Worm (Caenorhabditis elegans) whole organism, early embryonic: ENCODE data around the gene ZK632.11.

Experiments used
- B0310.2 ChIP-seq: sonication (generic microtip); optimal IDR thresholded peaks from 2 replicates; lab custom pipeline; 2016; ENCODE audit warnings: mild to moderate bottlenecking, missing genetic modification characterization, missing compliant biosample characterization
- F13C5.2 ChIP-seq: sonication (generic microtip); optimal IDR thresholded peaks from 2 replicates; lab custom pipeline; 2017; ENCODE audit warnings: mild to moderate bottlenecking, missing genetic modification characterization, inconsistent platforms, missing compliant biosample characterization
- aly-1 ChIP-seq: sonication (generic microtip); optimal IDR thresholded peaks from 2 replicates; lab custom pipeline; 2016; ENCODE audit warnings: missing genetic modification characterization, missing compliant biosample characterization
- ama-1 ChIP-seq: fragments of 150-350 bp; optimal IDR thresholded peaks from 2 replicates; lab custom pipeline; 2014
- ceh-13 ChIP-seq: fragments of 200-800 bp; sonication (Bioruptor generic); optimal IDR thresholded peaks from 2 replicates; lab custom pipeline; 2018; ENCODE audit warnings: mild to moderate bottlenecking, missing genetic modification characterization, missing compliant biosample characterization
- ceh-36 ChIP-seq: sonication (generic microtip); optimal IDR thresholded peaks from 2 replicates; lab custom pipeline; 2016; ENCODE audit warnings: missing genetic modification characterization, inconsistent platforms, missing compliant biosample characterization
- ets-7 ChIP-seq: sonication (generic microtip); optimal IDR thresholded peaks from 2 replicates; lab custom pipeline; 2016; ENCODE audit warnings: missing genotype, missing genetic modification characterization, missing compliant biosample characterization
- flt-1 ChIP-seq: fragments of 200-800 bp; sonication (Bioruptor generic); IDR thresholded peaks from 2 replicates; pipeline ENCODE4 v1.3.6; 2022; ENCODE audit warnings: missing genetic modification characterization, missing compliant biosample characterization
- hmbx-1 ChIP-seq: sonication (generic microtip); optimal IDR thresholded peaks from 2 replicates; lab custom pipeline; 2016; ENCODE audit warnings: mild to moderate bottlenecking, missing genetic modification characterization, missing compliant biosample characterization
- hmg-4 ChIP-seq: fragments of 200-800 bp; sonication (Bioruptor generic); optimal IDR thresholded peaks from 2 replicates; lab custom pipeline; 2018; ENCODE audit warnings: mild to moderate bottlenecking, missing genetic modification characterization, missing compliant biosample characterization
- hnd-1 ChIP-seq: sonication (generic microtip); optimal IDR thresholded peaks from 2 replicates; lab custom pipeline; 2016; ENCODE audit warnings: missing genetic modification characterization, missing compliant biosample characterization
- pes-1 ChIP-seq: fragments of 200-800 bp; sonication (Bioruptor generic); IDR thresholded peaks from 2 replicates; pipeline ENCODE4 v1.3.6; 2022; ENCODE audit warnings: missing genetic modification reagents, missing genetic modification characterization, missing compliant biosample characterization
- scrt-1 ChIP-seq: fragments of 200-800 bp; sonication (Bioruptor generic); IDR thresholded peaks from 2 replicates; pipeline ENCODE4 v1.3.6; 2022; ENCODE audit warnings: missing genetic modification characterization, missing compliant biosample characterization
- sea-1 ChIP-seq: fragments of 200-800 bp; sonication (Bioruptor generic); conservative IDR thresholded peaks from 2 replicates; pipeline ENCODE4 v1.3.6; 2022; ENCODE audit warnings: missing genetic modification characterization, missing compliant biosample characterization
- tbx-11 ChIP-seq: fragments of 200-800 bp; sonication (Bioruptor generic); IDR thresholded peaks from 2 replicates; pipeline ENCODE4 v1.3.6; 2022; ENCODE audit warnings: missing genetic modification characterization, missing compliant biosample characterization
- tbx-37 ChIP-seq: fragments of 200-800 bp; sonication (Bioruptor generic); conservative IDR thresholded peaks from 2 replicates; pipeline ENCODE4 v1.3.6; 2022; ENCODE audit warnings: missing genetic modification reagents, missing genetic modification characterization, missing compliant biosample characterization
- tra-4 ChIP-seq: sonication (generic microtip); optimal IDR thresholded peaks from 2 replicates; lab custom pipeline; 2017; ENCODE audit warnings: missing genetic modification characterization, missing compliant biosample characterization

Gene ZK632.11

DNA sequence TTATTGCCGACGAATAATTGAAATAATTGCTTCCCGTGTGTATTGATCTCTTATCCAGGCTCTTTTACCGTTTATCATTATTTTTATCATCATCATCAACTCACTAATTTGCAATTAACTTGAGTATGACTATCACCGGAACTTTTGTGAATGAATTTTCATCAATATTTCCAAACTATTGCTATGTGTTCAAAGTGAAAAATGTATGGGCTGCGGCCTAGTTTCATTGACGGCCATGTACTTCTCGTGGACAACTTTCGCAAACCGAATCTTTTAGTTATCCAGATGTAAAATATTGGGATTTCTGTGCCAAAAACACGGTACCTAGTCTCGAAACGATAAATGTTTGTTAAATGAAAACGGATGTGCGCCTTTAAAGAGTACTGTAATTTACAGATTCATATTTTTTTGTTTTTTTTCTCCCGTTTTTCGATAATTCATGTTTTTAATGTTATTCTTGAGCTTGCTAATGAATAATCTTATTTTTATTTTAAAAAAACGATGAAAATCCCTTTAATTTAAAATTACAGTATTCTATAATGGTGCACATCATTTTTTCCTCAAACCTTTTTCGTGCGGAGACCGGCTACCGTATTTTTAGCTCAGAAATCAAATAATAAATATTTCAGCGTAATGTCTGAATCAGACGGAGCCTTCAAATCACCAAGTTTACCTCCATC, 29.1 kb upstream of the ZK632.11 start, which contains the start of gene ZK632.2:
Gene ZK632.2 (plus strand): TSS at position 630 of the 680 bp plus-strand sequence.
- TF ChIP-seq pes-1 (no peak), tra-4 (tag; lab: Kevin White, UChicago) (no peak), sea-1 (GFP tag; lab: Robert Waterston, UW) (no peak), ceh-36 (tag; lab: Kevin White, UChicago) (no peak), scrt-1 (GFP tag; lab: Robert Waterston, UW) (no peak), ceh-13 (GFP tag; lab: Kevin White, UChicago) (no peak), aly-1 (no peak), tbx-11 (GFP tag; lab: Robert Waterston, UW) (no peak), ets-7 (tag; lab: Kevin White, UChicago) (no peak)

DNA sequence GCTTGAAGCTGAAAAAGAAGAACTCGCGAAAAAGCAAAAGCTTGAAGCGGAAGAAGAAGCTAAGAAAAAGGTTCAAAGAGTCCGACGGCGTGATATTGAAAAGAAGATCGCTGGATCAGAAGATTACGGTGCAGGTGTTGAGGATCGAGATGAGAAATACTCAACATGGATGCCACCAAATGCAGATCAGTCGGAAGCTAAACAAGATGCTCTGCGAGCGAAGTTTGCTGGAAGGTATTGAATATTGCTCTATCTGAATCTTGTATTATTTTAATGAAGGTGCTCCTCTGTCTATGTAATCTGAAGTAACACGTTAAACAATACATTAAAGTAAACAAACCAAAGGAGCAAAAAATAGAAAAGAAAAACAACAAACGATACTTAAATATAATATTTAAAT, 25.7 kb upstream of the ZK632.11 start:
- TF ChIP-seq B0310.2 (tag; lab: Kevin White, UChicago) (no peak), scrt-1 (GFP tag; lab: Robert Waterston, UW) (no peak), pes-1 (no peak), ceh-36 (tag; lab: Kevin White, UChicago) (no peak), ceh-13 (GFP tag; lab: Kevin White, UChicago) (no peak), sea-1 (GFP tag; lab: Robert Waterston, UW) (no peak), flt-1 (GFP tag; lab: Robert Waterston, UW) (no peak), ama-1 (no peak), tbx-11 (GFP tag; lab: Robert Waterston, UW) (no peak), hmg-4 (GFP tag; lab: Kevin White, UChicago) (no peak)

DNA sequence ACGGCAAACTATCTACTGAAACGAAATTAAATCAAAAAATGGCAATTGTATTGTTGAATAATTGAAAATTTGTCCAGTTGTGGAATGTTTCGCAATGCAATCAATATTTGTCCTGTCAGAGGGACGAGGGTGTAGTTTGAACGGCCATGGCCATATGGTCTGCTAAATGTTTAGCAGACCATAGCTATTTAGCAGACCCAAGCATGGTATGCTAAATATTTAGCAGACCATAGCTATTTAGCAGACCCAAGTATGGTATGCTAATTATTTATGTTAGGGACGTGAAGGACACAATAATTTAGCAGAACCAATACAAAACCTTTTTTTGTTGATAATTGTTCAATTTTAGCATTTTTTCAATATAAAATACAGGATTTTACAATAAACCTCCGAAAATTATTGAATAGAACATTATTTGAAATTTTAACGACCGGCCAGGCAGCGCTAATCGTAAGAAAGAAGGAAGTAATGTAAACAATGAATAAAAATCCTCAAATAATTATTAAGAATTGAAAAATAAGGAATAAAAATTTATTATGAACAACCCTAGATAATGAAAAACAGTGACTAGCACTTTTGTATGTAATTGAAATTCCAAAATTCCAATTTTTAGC, 22.6 kb upstream of the ZK632.11 start, which contains the start of gene riok-3:
Gene riok-3 (minus strand): TSS at position 15 of the 614 bp plus-strand sequence.
- TF ChIP-seq scrt-1 (GFP tag; lab: Robert Waterston, UW), result no peak
- no peak for TF ChIP-seq aly-1
- no peak for TF ChIP-seq sea-1 (GFP tag; lab: Robert Waterston, UW)
- TF ChIP-seq ama-1, result no peak
- TF ChIP-seq tra-4 (tag; lab: Kevin White, UChicago), result no peak
- no peak for TF ChIP-seq ceh-13 (GFP tag; lab: Kevin White, UChicago)
- no peak for TF ChIP-seq ets-7 (tag; lab: Kevin White, UChicago)
- TF ChIP-seq B0310.2 (tag; lab: Kevin White, UChicago), result no peak
- TF ChIP-seq hmg-4 (GFP tag; lab: Kevin White, UChicago), result no peak
- TF ChIP-seq ceh-36 (tag; lab: Kevin White, UChicago), result no peak
- TF ChIP-seq tbx-37 (GFP tag; lab: Robert Waterston, UW), result no peak

DNA sequence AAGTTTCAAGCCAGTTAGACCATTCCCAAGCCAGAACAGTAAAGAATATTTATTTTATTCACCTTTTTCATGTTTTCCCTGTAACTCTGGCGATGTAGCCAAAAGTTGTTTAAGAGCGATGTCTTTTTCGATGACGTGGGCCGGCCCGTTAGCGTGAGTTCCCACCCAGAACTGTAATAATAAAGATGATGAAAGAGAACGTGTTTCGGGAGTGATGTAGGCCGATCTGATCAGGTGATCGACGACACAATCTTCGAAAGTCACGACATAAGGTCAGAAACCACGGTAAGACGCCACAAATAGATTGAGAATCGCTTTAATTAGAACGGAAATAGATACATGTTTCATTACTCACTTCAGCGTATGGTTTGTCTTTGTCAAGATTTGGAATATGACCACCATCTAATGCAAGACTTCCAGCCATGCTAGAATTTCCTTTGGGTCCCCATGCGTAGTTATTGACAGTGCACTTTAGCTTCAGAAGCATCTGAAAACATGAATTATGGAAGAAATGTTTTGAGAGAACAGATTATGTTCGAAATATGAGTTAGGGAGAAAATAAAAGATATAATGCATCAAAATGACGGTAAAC, 20.7 kb upstream of the ZK632.11 start, which contains the start of gene ZK632.4:
Gene ZK632.4 (minus strand): TSS at position 487 of the 592 bp plus-strand sequence.
- TF ChIP-seq sea-1 (GFP tag; lab: Robert Waterston, UW), result no peak
- TF ChIP-seq ets-7 (tag; lab: Kevin White, UChicago), result no peak
- TF ChIP-seq pes-1, result no peak
- no peak for TF ChIP-seq flt-1 (GFP tag; lab: Robert Waterston, UW)
- no peak for TF ChIP-seq ama-1
- TF ChIP-seq aly-1, result no peak
- TF ChIP-seq hmg-4 (GFP tag; lab: Kevin White, UChicago), result no peak
- no peak for TF ChIP-seq tbx-37 (GFP tag; lab: Robert Waterston, UW)
- TF ChIP-seq ceh-36 (tag; lab: Kevin White, UChicago), result no peak
- TF ChIP-seq F13C5.2 (tag; lab: Kevin White, UChicago), result no peak
- TF ChIP-seq hnd-1 (tag; lab: Kevin White, UChicago), result no peak
- no peak for TF ChIP-seq tra-4 (tag; lab: Kevin White, UChicago)
- no peak for TF ChIP-seq ceh-13 (GFP tag; lab: Kevin White, UChicago)
- no peak for TF ChIP-seq hmbx-1 (tag; lab: Kevin White, UChicago)

DNA sequence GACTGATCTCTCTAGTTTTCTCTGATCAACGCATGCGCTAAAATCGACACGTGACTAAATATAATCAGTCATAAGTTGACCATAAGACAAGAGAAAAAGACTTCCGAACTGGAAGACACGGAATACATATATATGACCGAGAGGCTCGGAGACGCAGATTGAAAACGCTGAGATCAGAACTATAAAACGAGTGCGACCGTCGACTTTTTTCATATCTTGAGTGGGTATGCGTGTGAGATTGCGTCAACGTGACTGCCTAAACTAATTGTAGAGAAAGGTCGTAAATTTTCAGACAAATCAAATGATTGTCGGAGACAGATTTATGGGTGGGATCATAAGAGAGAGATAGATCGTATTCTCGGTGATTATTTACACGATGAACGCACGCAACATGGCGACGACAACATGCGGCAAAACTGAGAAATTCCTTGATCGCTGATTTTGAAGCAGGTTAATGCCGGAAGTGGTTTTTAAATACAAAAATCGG, 20.1 kb upstream of the ZK632.11 start:
- TF ChIP-seq aly-1, result no peak
- TF ChIP-seq F13C5.2 (tag; lab: Kevin White, UChicago), result no peak
- no peak for TF ChIP-seq tbx-11 (GFP tag; lab: Robert Waterston, UW)
- no peak for TF ChIP-seq ceh-13 (GFP tag; lab: Kevin White, UChicago)
- TF ChIP-seq ama-1, result no peak
- TF ChIP-seq sea-1 (GFP tag; lab: Robert Waterston, UW), result no peak
- no peak for TF ChIP-seq hnd-1 (tag; lab: Kevin White, UChicago)
- no peak for TF ChIP-seq hmg-4 (GFP tag; lab: Kevin White, UChicago)
- TF ChIP-seq ceh-36 (tag; lab: Kevin White, UChicago), result no peak

DNA sequence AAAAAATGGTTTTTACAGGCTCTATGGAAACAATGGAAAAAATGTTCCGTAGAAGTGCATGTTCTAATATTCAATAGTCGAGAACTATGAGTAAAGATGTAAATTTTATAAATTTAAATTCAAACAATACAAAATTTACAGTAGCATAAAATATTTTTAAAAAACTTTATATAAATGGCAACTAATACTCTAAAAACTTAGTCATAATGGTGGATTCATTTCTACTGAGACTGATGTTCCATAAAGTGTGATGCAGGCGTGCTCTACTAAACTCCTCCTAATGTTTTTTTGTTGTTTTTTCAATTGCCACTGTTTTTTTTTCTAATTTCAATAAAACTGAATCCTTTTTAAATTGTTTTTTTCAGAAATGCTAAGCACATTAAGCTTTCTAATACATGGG, 19.5 kb upstream of the ZK632.11 start, which contains the start of gene gtap-2:
Gene gtap-2 (plus strand): TSS at position 366 of the 400 bp plus-strand sequence.
- TF ChIP-seq aly-1 (no peak), tbx-37 (GFP tag; lab: Robert Waterston, UW) (0 out of 2 replicates have a peak, but pooled peaks have one; percentile 37)

DNA sequence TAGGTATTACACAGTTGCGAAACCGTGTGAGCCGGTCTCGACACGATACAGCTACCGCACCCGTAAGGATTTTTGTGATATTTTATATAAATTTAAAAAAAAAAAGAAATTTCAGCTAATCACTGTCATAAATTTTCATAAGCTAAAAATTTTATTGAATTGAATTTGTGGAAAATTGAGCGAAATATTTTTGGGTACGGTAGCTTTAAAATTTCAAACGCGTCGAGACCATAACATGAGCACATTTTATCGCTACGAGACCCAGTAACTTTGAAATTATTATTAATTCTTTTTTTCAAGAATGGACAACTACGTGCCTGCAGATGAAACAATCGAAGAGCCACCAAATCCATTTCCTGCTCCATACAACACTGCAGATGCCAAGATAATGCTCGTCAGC, 14.6 kb upstream of the ZK632.11 start, which contains the start of gene ZK632.14:
Gene ZK632.14 (plus strand): TSS at position 301 of the 400 bp plus-strand sequence.
- TF ChIP-seq flt-1 (GFP tag; lab: Robert Waterston, UW) (no peak), tra-4 (tag; lab: Kevin White, UChicago) (no peak), F13C5.2 (tag; lab: Kevin White, UChicago) (no peak), hmbx-1 (tag; lab: Kevin White, UChicago) (no peak)
